Worm (Caenorhabditis elegans) whole organism, early embryonic: ENCODE measurements around the gene tag-281.

Experiments
- B0310.2 ChIP-seq: sonication (generic microtip); optimal IDR thresholded peaks from 2 replicates; lab custom pipeline; 2016; ENCODE audit warnings: mild to moderate bottlenecking, missing genetic modification characterization, missing compliant biosample characterization
- F13C5.2 ChIP-seq: sonication (generic microtip); optimal IDR thresholded peaks from 2 replicates; lab custom pipeline; 2017; ENCODE audit warnings: mild to moderate bottlenecking, missing genetic modification characterization, inconsistent platforms, missing compliant biosample characterization
- ama-1 ChIP-seq: fragments of 150-350 bp; optimal IDR thresholded peaks from 2 replicates; lab custom pipeline; 2014
- ceh-36 ChIP-seq: sonication (generic microtip); optimal IDR thresholded peaks from 2 replicates; lab custom pipeline; 2016; ENCODE audit warnings: missing genetic modification characterization, inconsistent platforms, missing compliant biosample characterization
- ets-7 ChIP-seq: sonication (generic microtip); optimal IDR thresholded peaks from 2 replicates; lab custom pipeline; 2016; ENCODE audit warnings: missing genotype, missing genetic modification characterization, missing compliant biosample characterization
- flt-1 ChIP-seq: fragments of 200-800 bp; sonication (Bioruptor generic); IDR thresholded peaks from 2 replicates; pipeline ENCODE4 v1.3.6; 2022; ENCODE audit warnings: missing genetic modification characterization, missing compliant biosample characterization
- hnd-1 ChIP-seq: sonication (generic microtip); optimal IDR thresholded peaks from 2 replicates; lab custom pipeline; 2016; ENCODE audit warnings: missing genetic modification characterization, missing compliant biosample characterization
- tbx-37 ChIP-seq: fragments of 200-800 bp; sonication (Bioruptor generic); conservative IDR thresholded peaks from 2 replicates; pipeline ENCODE4 v1.3.6; 2022; ENCODE audit warnings: missing genetic modification reagents, missing genetic modification characterization, missing compliant biosample characterization

ce11 chrII:12494556-12495131, 35.1 kb downstream of the tag-281 start, which contains the start of gene col-85:
- peak; percentile 95 for TF ChIP-seq F13C5.2 (tag; lab: Kevin White, UChicago)
- peak; percentile 94 for TF ChIP-seq ceh-36 (tag; lab: Kevin White, UChicago)
- TF ChIP-seq ama-1 (lab: Kevin White, UChicago): no peak
- peak; percentile 88 for TF ChIP-seq hnd-1 (tag; lab: Kevin White, UChicago)
- peak; percentile 98 for TF ChIP-seq flt-1 (GFP tag; lab: Robert Waterston, UW)
- TF ChIP-seq B0310.2: peak; percentile 91
- TF ChIP-seq ets-7: peak; percentile 93
- TF ChIP-seq tbx-37 (GFP tag; lab: Robert Waterston, UW): peak; percentile 98
